Fruit fly (Drosophila melanogaster) Kc167 (cell line): ENCODE results near the gene CG12877.

Experiments used
- Sin3A ChIP-seq: fragments of >200 bp; optimal IDR thresholded peaks from 2 replicates; lab custom pipeline; 2018; ENCODE audit warnings: missing external identifiers
- h ChIP-seq: fragments of >200 bp; optimal IDR thresholded peaks from 3 replicates; lab custom pipeline; 2018; ENCODE audit warnings: missing external identifiers
- insv ChIP-seq: fragments of >200 bp; optimal IDR thresholded peaks from 3 replicates; lab custom pipeline; 2018; ENCODE audit warnings: missing external identifiers
- psq ChIP-seq: fragments of >200 bp; optimal IDR thresholded peaks from 2 replicates; lab custom pipeline; 2017; ENCODE audit warnings: missing external identifiers
- ttk ChIP-seq: sonication (Bioruptor generic); optimal IDR thresholded peaks from 2 replicates; lab custom pipeline; 2017; ENCODE audit warnings: missing external identifiers

dm6 chr3R:27679667-27680066 lies 27.2 kb upstream of the CG12877 start:
- TF ChIP-seq insv (lab: Kevin White, UChicago) (no peak), psq (no peak), h (lab: Kevin White, UChicago) (no peak), Sin3A (lab: Kevin White, UChicago) (no peak), ttk (no peak)
